Worm (Caenorhabditis elegans) whole organism, L1 larva: ENCODE data around the gene ZK792.4.

Source experiments
- C34B4.2 ChIP-seq: sonication (generic microtip); optimal IDR thresholded peaks from 2 replicates; lab custom pipeline; 2017; ENCODE audit warnings: mild to moderate bottlenecking, missing genetic modification characterization, missing compliant biosample characterization
- alr-1 ChIP-seq: fragments of 200-800 bp; sonication (Bioruptor generic); optimal IDR thresholded peaks from 2 replicates; lab custom pipeline; 2018; ENCODE audit warnings: borderline replicate concordance, mild to moderate bottlenecking, missing genetic modification characterization, missing compliant biosample characterization
- blmp-1 ChIP-seq: fragments of 150-350 bp; optimal IDR thresholded peaks from 2 replicates; lab custom pipeline; 2014; ENCODE audit warnings: missing biosample characterization, missing genetic modification characterization
- ceh-82 ChIP-seq, 3 experiments: fragments of 150-350 bp in 1 of 3; sonication (generic microtip) in 2 of 3; optimal IDR thresholded peaks; 2 replicates each; lab custom pipeline; 2014 to 2017; ENCODE audit warnings: missing biosample characterization in 3 of 3, missing genetic modification characterization in 3 of 3
- ceh-90 ChIP-seq: sonication (generic microtip); optimal IDR thresholded peaks from 2 replicates; lab custom pipeline; 2016; ENCODE audit warnings: missing genetic modification characterization, missing compliant biosample characterization
- dpl-1 ChIP-seq, 3 experiments: fragments of 150-350 bp in 2 of 3; sonication (generic microtip) in 1 of 3; optimal IDR thresholded peaks; 2 replicates each; lab custom pipeline; 2014 to 2017; ENCODE audit warnings: missing biosample characterization in 3 of 3, missing genetic modification characterization in 3 of 3, missing genetic modification reagents in 3 of 3
- dsc-1 ChIP-seq: sonication (generic microtip); optimal IDR thresholded peaks from 2 replicates; lab custom pipeline; 2016; ENCODE audit warnings: mild to moderate bottlenecking, missing genetic modification characterization, missing compliant biosample characterization
- efl-1 ChIP-seq, 4 experiments: fragments of 150-350 bp; optimal IDR thresholded peaks in 3 of 4; peaks in 1 of 4; 1 replicate in 1 of 4; 2 replicates in 3 of 4; lab custom pipeline; 2014; ENCODE audit warnings: missing biosample characterization in 2 of 4, missing genetic modification characterization in 2 of 4, missing genetic modification reagents in 2 of 4
- efl-3 ChIP-seq: fragments of 200-800 bp; sonication (Bioruptor generic); optimal IDR thresholded peaks from 2 replicates; lab custom pipeline; 2018; ENCODE audit warnings: mild to moderate bottlenecking, missing genetic modification characterization, missing compliant biosample characterization
- egl-13 ChIP-seq: sonication (generic microtip); optimal IDR thresholded peaks from 2 replicates; lab custom pipeline; 2016; ENCODE audit warnings: missing genotype, missing genetic modification reagents, missing genetic modification characterization, missing compliant biosample characterization
- egl-27 ChIP-seq, 2 experiments: fragments of 150-350 bp in 1 of 2; sonication (generic microtip); optimal IDR thresholded peaks; 3 replicates each; lab custom pipeline; 2017 to 2018; ENCODE audit warnings: missing biosample characterization in 2 of 2, missing genetic modification characterization in 2 of 2, missing genetic modification reagents in 2 of 2
- fkh-4 ChIP-seq: sonication (generic microtip); optimal IDR thresholded peaks from 2 replicates; lab custom pipeline; 2016; ENCODE audit warnings: missing compliant biosample characterization, missing genetic modification characterization, borderline replicate concordance
- hlh-17 ChIP-seq: fragments of 200-800 bp; sonication (Bioruptor generic); optimal IDR thresholded peaks from 2 replicates; lab custom pipeline; 2018; ENCODE audit warnings: missing genetic modification characterization, mild to moderate bottlenecking, missing compliant biosample characterization, moderate library complexity, borderline replicate concordance
- isw-1 ChIP-seq: fragments of 200-800 bp; sonication (Bioruptor generic); IDR thresholded peaks from 2 replicates; pipeline ENCODE4 v1.3.6; 2022; ENCODE audit warnings: missing genetic modification characterization, missing compliant biosample characterization
- jun-1 ChIP-seq: fragments of 150-350 bp; optimal IDR thresholded peaks from 2 replicates; lab custom pipeline; 2014; ENCODE audit warnings: missing biosample characterization, missing genetic modification reagents, missing genetic modification characterization
- lin-13 ChIP-seq: fragments of 150-350 bp; optimal IDR thresholded peaks from 2 replicates; lab custom pipeline; 2014; ENCODE audit warnings: missing biosample characterization, missing genetic modification reagents, missing genetic modification characterization
- lin-14 ChIP-seq: fragments of 200-800 bp; sonication (Bioruptor generic); optimal IDR thresholded peaks from 2 replicates; lab custom pipeline; 2018; ENCODE audit warnings: mild to moderate bottlenecking, missing genetic modification characterization, moderate library complexity, missing compliant biosample characterization
- lin-39 ChIP-seq: fragments of 150-350 bp; optimal IDR thresholded peaks from 2 replicates; lab custom pipeline; 2014; ENCODE audit warnings: missing biosample characterization, missing genetic modification reagents, missing genetic modification characterization
- lsy-2 ChIP-seq, 2 experiments: fragments of 150-350 bp; optimal IDR thresholded peaks; 2 replicates each; lab custom pipeline; 2014; ENCODE audit warnings: missing biosample characterization in 2 of 2, missing genetic modification characterization in 2 of 2
- mef-2 ChIP-seq: fragments of 150-350 bp; optimal IDR thresholded peaks from 2 replicates; lab custom pipeline; 2014; ENCODE audit warnings: missing biosample characterization, missing genetic modification characterization
- nhr-20 ChIP-seq: sonication (generic microtip); optimal IDR thresholded peaks from 2 replicates; lab custom pipeline; 2016; ENCODE audit warnings: mild to moderate bottlenecking, missing genetic modification characterization, missing compliant biosample characterization
- nhr-71 ChIP-seq: sonication (generic microtip); optimal IDR thresholded peaks from 2 replicates; lab custom pipeline; 2016; ENCODE audit warnings: mild to moderate bottlenecking, missing genetic modification characterization, moderate library complexity, missing compliant biosample characterization
- nhr-76 ChIP-seq: sonication (generic microtip); optimal IDR thresholded peaks from 2 replicates; lab custom pipeline; 2017; ENCODE audit warnings: missing biosample characterization, missing genetic modification characterization
- nhr-84 ChIP-seq: sonication (generic microtip); optimal IDR thresholded peaks from 2 replicates; lab custom pipeline; 2017; ENCODE audit warnings: missing biosample characterization, missing genetic modification characterization
- pag-3 ChIP-seq: sonication (generic microtip); optimal IDR thresholded peaks from 2 replicates; lab custom pipeline; 2017; ENCODE audit warnings: missing genetic modification characterization, mild to moderate bottlenecking, missing compliant biosample characterization, antibody characterized with exemption, borderline replicate concordance; ENCODE audit not compliant: insufficient read depth
- pax-3 ChIP-seq: fragments of 200-800 bp; sonication (Bioruptor generic); optimal IDR thresholded peaks from 2 replicates; lab custom pipeline; 2018; ENCODE audit warnings: mild to moderate bottlenecking, missing genetic modification characterization, moderate library complexity, missing compliant biosample characterization
- rnt-1 ChIP-seq: sonication (generic microtip); optimal IDR thresholded peaks from 2 replicates; lab custom pipeline; 2016; ENCODE audit warnings: mild to moderate bottlenecking, missing genetic modification characterization, moderate library complexity, missing compliant biosample characterization
- snu-23 ChIP-seq: sonication (generic microtip); optimal IDR thresholded peaks from 2 replicates; lab custom pipeline; 2016; ENCODE audit warnings: missing genetic modification characterization, missing compliant biosample characterization
- unc-130 ChIP-seq: fragments of 150-350 bp; optimal IDR thresholded peaks from 2 replicates; lab custom pipeline; 2017; ENCODE audit warnings: missing biosample characterization, missing genetic modification characterization, inconsistent platforms
- zip-4 ChIP-seq: fragments of 200-800 bp; sonication (Bioruptor generic); optimal IDR thresholded peaks from 2 replicates; lab custom pipeline; 2018; ENCODE audit warnings: mild to moderate bottlenecking, missing genetic modification characterization, moderate library complexity, missing compliant biosample characterization
- ztf-11 ChIP-seq, 2 experiments: sonication (generic microtip); optimal IDR thresholded peaks; 2 replicates each; lab custom pipeline; 2016 to 2017; ENCODE audit warnings: missing genetic modification characterization in 2 of 2, missing biosample characterization in 1 of 2, missing compliant biosample characterization in 1 of 2

ZK792.4 gene

ce11 chrIV:11714739-11715138 is 32.9 kb upstream of the ZK792.4 start, which contains the start of gene magi-1:
TSS of gene magi-1 (plus strand) at chrIV:11715039.
- TF ChIP-seq egl-13 (tag; lab: Kevin White, UChicago) (no peak), alr-1 (tag; lab: Kevin White, UChicago) (no peak), dsc-1 (no peak), ztf-11 (tag; optimal IDR thresholded peaks at IDR 0.05; lab: Kevin White, UChicago) (no peak), unc-130 (tag; lab: Kevin White, UChicago) (no peak)

ce11 chrIV:11713289-11713688 is 31.5 kb upstream of the ZK792.4 start:
- TF ChIP-seq pax-3 (tag; lab: Kevin White, UChicago) (no peak), dsc-1 (peak; percentile 60)

DNA sequence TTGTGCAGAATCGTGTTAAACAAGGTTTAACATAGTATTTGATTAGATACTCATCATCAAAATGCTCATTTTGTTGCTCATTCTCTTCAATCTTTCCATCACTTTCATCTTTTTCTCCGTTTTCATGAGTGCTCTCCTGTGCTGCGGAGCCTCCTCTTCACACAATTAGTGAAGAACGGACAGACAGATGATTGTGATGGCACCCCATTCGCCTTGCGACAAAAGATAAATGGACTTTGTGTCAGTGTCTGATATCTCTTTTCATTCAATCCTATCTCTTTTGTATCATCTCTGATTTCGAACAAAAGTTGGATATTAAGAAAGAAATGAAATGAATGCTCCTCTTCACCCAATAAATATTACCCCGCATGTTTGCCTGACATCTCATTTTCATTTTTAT is 28.5 kb upstream of the ZK792.4 start:
- TF ChIP-seq lsy-2 (tag; optimal IDR thresholded peaks at IDR 0.05; lab: Kevin White, UChicago) (peak in 1 of 2 experiments; percentile 42), pag-3 (peak; percentile 82), lin-14 (peak; percentile 88), mef-2 (tag; lab: Kevin White, UChicago) (no peak), dpl-1 (GFP tag; optimal IDR thresholded peaks at IDR 0.05; lab: Kevin White, UChicago) (no peak), egl-27 (tag; optimal IDR thresholded peaks at IDR 0.05; lab: Kevin White, UChicago) (no peak), rnt-1 (tag; lab: Kevin White, UChicago) (peak; percentile 56), ceh-90 (tag; lab: Kevin White, UChicago) (no peak), alr-1 (tag; lab: Kevin White, UChicago) (no peak), jun-1 (tag; lab: Kevin White, UChicago) (no peak)

DNA sequence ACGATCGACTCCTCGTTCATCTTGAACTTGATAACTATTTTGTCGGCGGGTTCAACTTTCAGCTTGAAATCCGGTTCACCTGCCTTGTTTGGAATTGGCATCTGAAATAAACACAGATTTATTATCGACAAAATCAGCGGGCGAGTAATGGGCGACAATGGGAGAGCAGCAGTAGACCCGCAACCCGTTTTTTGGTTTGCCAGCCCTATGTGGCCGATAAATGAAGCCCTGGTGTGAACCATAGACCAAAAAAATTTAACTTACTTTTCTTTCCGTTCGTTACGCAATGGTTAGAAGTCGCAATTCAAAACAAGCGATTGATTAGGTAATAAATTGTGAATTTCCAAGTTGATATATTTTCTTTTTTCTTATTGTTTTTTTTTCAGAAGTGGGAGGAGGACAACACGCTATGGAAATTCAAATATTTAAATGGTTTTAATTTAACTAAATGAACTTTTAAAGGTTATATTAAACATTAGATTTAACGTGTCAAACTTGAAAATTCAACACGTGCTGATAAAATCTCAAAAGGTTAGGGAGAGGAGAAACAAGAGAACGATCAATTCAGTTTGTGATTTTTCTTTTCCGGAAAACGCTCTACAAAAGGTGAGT is 22.0 kb upstream of the ZK792.4 start, which contains the start of the genes T22B3.3 and alg-3:
T22B3.3 (minus strand) TSS at position 101 of the 612 bp plus-strand sequence.
alg-3 (plus strand) TSS at position 562 of the 612 bp plus-strand sequence.
- no peak for TF ChIP-seq lin-39
- TF ChIP-seq isw-1 (GFP tag; lab: Robert Waterston, UW), result no peak
- TF ChIP-seq nhr-20 (tag; lab: Kevin White, UChicago), result no peak
- no peak for TF ChIP-seq nhr-71 (tag; lab: Kevin White, UChicago)
- no peak for TF ChIP-seq nhr-84 (tag; lab: Kevin White, UChicago)
- no peak for TF ChIP-seq ztf-11 (tag; optimal IDR thresholded peaks at IDR 0.05; lab: Kevin White, UChicago)
- TF ChIP-seq lin-13, result no peak
- no peak for TF ChIP-seq pax-3 (tag; lab: Kevin White, UChicago)
- no peak for TF ChIP-seq hlh-17

ce11 chrIV:11701878-11702277 is 20.1 kb upstream of the ZK792.4 start:
- TF ChIP-seq efl-3 (GFP tag; lab: Kevin White, UChicago) (no peak), snu-23 (GFP tag; lab: Kevin White, UChicago) (no peak), blmp-1 (tag; lab: Kevin White, UChicago) (peak; percentile 56), nhr-76 (tag; lab: Kevin White, UChicago) (no peak), ceh-82 (tag; optimal IDR thresholded peaks at IDR 0.05; lab: Kevin White, UChicago) (no peak), C34B4.2 (tag; lab: Kevin White, UChicago) (no peak), zip-4 (GFP tag; lab: Kevin White, UChicago) (no peak), fkh-4 (tag; lab: Kevin White, UChicago) (no peak), efl-1 (optimal IDR thresholded peaks at IDR 0.05; lab: Kevin White, UChicago) (no peak), efl-1 (GFP tag; optimal IDR thresholded peaks at IDR 0.05 in 1 of 2; lab: Kevin White, UChicago) (no peak)
